Worm (Caenorhabditis elegans) whole organism, L3 larva: ENCODE measurements around the gene clc-25.

ENCODE experiments used
- ZK546.5 ChIP-seq: sonication (generic microtip); optimal IDR thresholded peaks from 2 replicates; lab custom pipeline; 2017; ENCODE audit warnings: missing biosample characterization, missing genetic modification characterization
- aly-2 ChIP-seq: fragments of 150-350 bp; optimal IDR thresholded peaks from 2 replicates; lab custom pipeline; 2014; ENCODE audit warnings: missing biosample characterization, missing genetic modification characterization
- ama-1 ChIP-seq: fragments of 150-350 bp; optimal IDR thresholded peaks from 2 replicates; lab custom pipeline; 2018
- ceh-16 ChIP-seq: sonication (generic microtip); optimal IDR thresholded peaks from 2 replicates; lab custom pipeline; 2017; ENCODE audit warnings: missing biosample characterization, missing genetic modification characterization
- ceh-28 ChIP-seq: fragments of 150-350 bp; optimal IDR thresholded peaks from 2 replicates; lab custom pipeline; 2014; ENCODE audit warnings: missing biosample characterization, missing genetic modification reagents, missing genetic modification characterization
- ceh-82 ChIP-seq: fragments of 150-350 bp; optimal IDR thresholded peaks from 2 replicates; lab custom pipeline; 2014; ENCODE audit warnings: missing biosample characterization, missing genetic modification characterization
- daf-12 ChIP-seq: fragments of 150-350 bp; optimal IDR thresholded peaks from 2 replicates; lab custom pipeline; 2014; ENCODE audit warnings: missing biosample characterization, missing genetic modification reagents, missing genetic modification characterization
- egl-27 ChIP-seq: sonication (generic microtip); optimal IDR thresholded peaks from 4 replicates; lab custom pipeline; 2017; ENCODE audit warnings: missing biosample characterization, missing genetic modification reagents, missing genetic modification characterization
- elt-2 ChIP-seq: sonication (generic microtip); optimal IDR thresholded peaks from 2 replicates; lab custom pipeline; 2016; ENCODE audit warnings: missing genetic modification reagents, mild to moderate bottlenecking, missing genetic modification characterization, missing compliant biosample characterization
- elt-3 ChIP-seq, 3 experiments: fragments of 150-350 bp in 1 of 3; sonication (generic microtip) in 2 of 3; optimal IDR thresholded peaks; 2 replicates in 2 of 3; 4 replicates in 1 of 3; lab custom pipeline; 2014 to 2017; ENCODE audit warnings: missing biosample characterization in 3 of 3, missing genetic modification characterization in 3 of 3
- fkh-10 ChIP-seq: sonication (generic microtip); optimal IDR thresholded peaks from 2 replicates; lab custom pipeline; 2017; ENCODE audit warnings: missing biosample characterization, missing genetic modification reagents, missing genetic modification characterization
- fkh-2 ChIP-seq: fragments of 150-350 bp; optimal IDR thresholded peaks from 2 replicates; lab custom pipeline; 2014; ENCODE audit warnings: missing biosample characterization, missing genetic modification reagents, missing genetic modification characterization
- fos-1 ChIP-seq: fragments of 150-350 bp; optimal IDR thresholded peaks from 2 replicates; lab custom pipeline; 2014; ENCODE audit warnings: missing biosample characterization, missing genetic modification characterization
- hmg-11 ChIP-seq: sonication (generic microtip); optimal IDR thresholded peaks from 2 replicates; lab custom pipeline; 2016; ENCODE audit warnings: missing genetic modification characterization, missing compliant biosample characterization
- jun-1 ChIP-seq: fragments of 150-350 bp; optimal IDR thresholded peaks from 2 replicates; lab custom pipeline; 2014; ENCODE audit warnings: missing biosample characterization, missing genetic modification reagents, missing genetic modification characterization
- lin-15B ChIP-seq: fragments of 150-350 bp; optimal IDR thresholded peaks from 2 replicates; lab custom pipeline; 2014; ENCODE audit warnings: missing biosample characterization, missing genetic modification characterization
- lin-39 ChIP-seq: fragments of 150-350 bp; optimal IDR thresholded peaks from 2 replicates; lab custom pipeline; 2018; ENCODE audit warnings: missing biosample characterization, missing genetic modification reagents, missing genetic modification characterization
- lsy-12 ChIP-seq: sonication (generic microtip); optimal IDR thresholded peaks from 2 replicates; lab custom pipeline; 2016; ENCODE audit warnings: mild to moderate bottlenecking, missing genetic modification characterization, missing compliant biosample characterization
- mml-1 ChIP-seq: fragments of 150-350 bp; sonication (generic microtip); optimal IDR thresholded peaks from 3 replicates; lab custom pipeline; 2014; ENCODE audit warnings: missing biosample characterization, missing genetic modification characterization
- nfya-1 ChIP-seq: sonication (generic microtip); optimal IDR thresholded peaks from 2 replicates; lab custom pipeline; 2017; ENCODE audit warnings: missing genetic modification characterization, mild to moderate bottlenecking, missing compliant biosample characterization, antibody characterized with exemption, moderate library complexity; ENCODE audit not compliant: insufficient read depth
- nhr-11 ChIP-seq: fragments of 150-350 bp; optimal IDR thresholded peaks from 2 replicates; lab custom pipeline; 2014; ENCODE audit warnings: missing biosample characterization, missing genetic modification characterization
- nhr-12 ChIP-seq: fragments of 150-350 bp; optimal IDR thresholded peaks from 2 replicates; lab custom pipeline; 2014; ENCODE audit warnings: missing biosample characterization, missing genetic modification characterization
- nhr-23 ChIP-seq: fragments of 150-350 bp; optimal IDR thresholded peaks from 2 replicates; lab custom pipeline; 2014; ENCODE audit warnings: missing biosample characterization, missing genetic modification reagents, missing genetic modification characterization
- nhr-237 ChIP-seq: fragments of 150-350 bp; optimal IDR thresholded peaks from 2 replicates; lab custom pipeline; 2014; ENCODE audit warnings: missing biosample characterization, missing genetic modification characterization
- nhr-25 ChIP-seq: sonication (generic microtip); optimal IDR thresholded peaks from 2 replicates; lab custom pipeline; 2017; ENCODE audit warnings: missing biosample characterization, missing genetic modification characterization
- nhr-28 ChIP-seq: fragments of 150-350 bp; optimal IDR thresholded peaks from 2 replicates; lab custom pipeline; 2014; ENCODE audit warnings: missing biosample characterization, missing genetic modification characterization
- nhr-43 ChIP-seq: sonication (generic microtip); optimal IDR thresholded peaks from 2 replicates; lab custom pipeline; 2016; ENCODE audit warnings: mild to moderate bottlenecking, missing genetic modification characterization, missing compliant biosample characterization; ENCODE audit not compliant: poor library complexity, severe bottlenecking
- nhr-67 ChIP-seq: fragments of 150-350 bp; optimal IDR thresholded peaks from 2 replicates; lab custom pipeline; 2014; ENCODE audit warnings: missing biosample characterization, missing genetic modification characterization
- pqm-1 ChIP-seq: fragments of 150-350 bp; optimal IDR thresholded peaks from 2 replicates; lab custom pipeline; 2017; ENCODE audit warnings: missing biosample characterization, missing genetic modification characterization, inconsistent platforms
- sea-2 ChIP-seq: fragments of 150-350 bp; sonication (generic microtip); optimal IDR thresholded peaks from 4 replicates; lab custom pipeline; 2014; ENCODE audit warnings: missing biosample characterization, missing genetic modification reagents, missing genetic modification characterization
- skn-1 ChIP-seq: fragments of 150-350 bp; optimal IDR thresholded peaks from 2 replicates; lab custom pipeline; 2014; ENCODE audit warnings: missing biosample characterization, missing genetic modification characterization
- snpc-4 ChIP-seq: fragments of 150-350 bp; optimal IDR thresholded peaks from 2 replicates; lab custom pipeline; 2014; ENCODE audit warnings: missing biosample characterization, missing genetic modification characterization
- tbx-2 ChIP-seq: sonication (generic microtip); optimal IDR thresholded peaks from 2 replicates; lab custom pipeline; 2016; ENCODE audit warnings: mild to moderate bottlenecking, missing genetic modification characterization, missing compliant biosample characterization
- unc-39 ChIP-seq: sonication (generic microtip); optimal IDR thresholded peaks from 4 replicates; lab custom pipeline; 2017; ENCODE audit warnings: missing biosample characterization, missing genetic modification characterization
- unc-62 ChIP-seq: fragments of 150-350 bp; sonication (generic microtip); optimal IDR thresholded peaks from 4 replicates; lab custom pipeline; 2014; ENCODE audit warnings: missing biosample characterization, missing genetic modification reagents, missing genetic modification characterization
- zag-1 ChIP-seq: fragments of 150-350 bp; optimal IDR thresholded peaks from 2 replicates; lab custom pipeline; 2014; ENCODE audit warnings: missing biosample characterization, missing genetic modification characterization
- ztf-11 ChIP-seq: fragments of 150-350 bp; optimal IDR thresholded peaks from 2 replicates; lab custom pipeline; 2014; ENCODE audit warnings: missing biosample characterization, missing genetic modification characterization
- ztf-4 ChIP-seq: fragments of 150-350 bp; optimal IDR thresholded peaks from 2 replicates; lab custom pipeline; 2014; ENCODE audit warnings: missing biosample characterization, missing genetic modification characterization

Gene clc-25

DNA sequence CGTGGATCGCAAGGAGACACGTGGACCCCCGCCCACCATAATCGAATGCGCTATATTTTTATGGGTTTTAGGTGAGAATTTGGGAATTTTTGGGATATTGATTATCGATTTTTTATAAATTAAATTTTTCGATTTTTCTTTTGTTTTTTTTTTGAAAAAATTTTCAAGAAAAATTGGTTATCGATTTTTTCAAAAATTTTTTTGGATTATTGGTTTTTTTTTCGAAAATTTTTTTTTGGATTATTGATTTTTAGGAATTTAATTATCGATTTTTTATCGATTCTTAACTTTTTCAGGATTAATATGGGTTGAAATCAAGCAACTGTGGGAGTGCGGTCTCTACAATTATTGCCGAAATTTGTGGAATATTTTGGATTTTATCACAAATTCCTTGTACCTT, 29.6 kb downstream of the clc-25 start:
- TF ChIP-seq lin-39 (tag; lab: Kevin White, UChicago) (no peak), sea-2 (GFP tag; lab: Kevin White, UChicago) (no peak), ceh-28 (tag; lab: Kevin White, UChicago) (peak; percentile 84)

DNA sequence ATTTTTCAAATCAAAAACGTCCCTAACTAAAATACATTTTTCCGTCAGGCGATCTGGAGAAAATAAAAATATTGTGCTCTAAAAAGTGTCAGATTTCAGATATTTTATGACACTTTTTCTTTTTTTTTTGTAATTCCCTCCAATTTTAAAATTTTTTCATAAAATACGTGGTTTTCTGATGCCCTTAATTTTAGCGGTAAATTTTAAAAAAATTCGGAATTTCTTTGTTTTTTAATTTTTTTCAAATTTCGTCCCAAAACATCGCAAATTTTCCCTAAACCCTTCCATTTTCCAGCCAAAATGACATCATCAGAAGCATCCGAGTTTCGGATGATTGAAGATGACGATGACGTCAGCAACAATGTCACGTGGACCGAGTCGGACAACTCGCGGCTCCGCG, 34.6 kb downstream of the clc-25 start, which contains the start of gene trp-2:
TSS of gene trp-2 (plus strand) at position 301 of the 400 bp plus-strand sequence.
- TF ChIP-seq unc-62 (GFP tag; lab: Kevin White, UChicago) = no peak
- no peak for TF ChIP-seq nfya-1
- no peak for TF ChIP-seq nhr-28 (tag; lab: Kevin White, UChicago)
- TF ChIP-seq nhr-12 (tag; lab: Kevin White, UChicago) = no peak
- no peak for TF ChIP-seq lin-15B (tag; lab: Kevin White, UChicago)
- no peak for TF ChIP-seq fos-1
- no peak for TF ChIP-seq ceh-82 (tag; lab: Kevin White, UChicago)
- TF ChIP-seq nhr-11 (tag; lab: Kevin White, UChicago) = no peak
- TF ChIP-seq ceh-28 (tag; lab: Kevin White, UChicago) = no peak
- no peak for TF ChIP-seq nhr-237

DNA sequence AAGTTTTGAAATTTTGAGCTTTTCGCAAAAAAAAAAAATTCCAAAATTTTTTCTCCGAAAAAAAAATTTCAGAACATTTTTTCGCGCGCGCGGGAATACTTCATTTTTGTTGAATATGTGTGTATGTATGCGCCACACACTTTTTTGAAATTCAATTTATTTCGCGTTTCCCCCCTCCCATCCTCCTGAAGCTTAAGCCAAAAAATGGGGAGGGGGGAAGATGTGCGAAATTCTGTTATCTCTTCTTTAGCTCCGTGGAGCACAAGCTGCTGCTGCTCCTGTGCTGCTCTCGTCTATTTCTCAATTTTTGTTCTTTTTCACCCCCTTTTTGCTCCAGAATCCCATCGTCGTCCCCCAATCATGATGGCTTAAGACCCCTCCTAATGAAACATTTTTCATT, 36.6 kb downstream of the clc-25 start:
- peak; percentile 84 for TF ChIP-seq fkh-10 (GFP tag; lab: Kevin White, UChicago)
- no peak for TF ChIP-seq mml-1 (tag; lab: Kevin White, UChicago)
- TF ChIP-seq nhr-25 (tag; lab: Kevin White, UChicago) = no peak
- no peak for TF ChIP-seq nhr-28 (tag; lab: Kevin White, UChicago)
- TF ChIP-seq, all 47 proteins: peak for 1

DNA sequence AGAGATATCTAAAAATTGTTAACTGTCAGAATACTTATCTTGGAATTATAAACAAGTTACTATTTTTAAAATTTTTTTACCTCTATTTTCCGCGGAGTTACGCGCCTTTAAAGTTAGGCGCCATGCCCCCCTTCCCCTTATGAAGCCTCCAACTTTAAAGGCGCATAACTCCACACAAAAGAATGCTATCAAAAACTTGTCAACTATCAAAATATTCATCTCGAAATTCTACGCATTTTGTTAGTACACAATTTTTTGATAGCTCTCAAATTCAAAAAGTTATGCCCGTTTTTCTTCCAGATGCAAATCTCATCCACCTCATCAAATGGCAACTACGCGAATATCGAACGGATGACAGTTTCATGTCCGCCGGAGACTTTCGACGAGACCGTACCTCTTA, 43.2 kb downstream of the clc-25 start, which contains the start of gene tbc-10:
TSS of gene tbc-10 (plus strand) at position 301 of the 400 bp plus-strand sequence.
- TF ChIP-seq nhr-23 (tag; lab: Kevin White, UChicago) (no peak), nhr-28 (tag; lab: Kevin White, UChicago) (no peak), tbx-2 (no peak), unc-39 (tag; lab: Kevin White, UChicago) (no peak), aly-2 (no peak), jun-1 (tag; lab: Kevin White, UChicago) (no peak), snpc-4 (tag; lab: Kevin White, UChicago) (no peak), egl-27 (tag; lab: Kevin White, UChicago) (no peak), nhr-25 (tag; lab: Kevin White, UChicago) (no peak), nhr-11 (tag; lab: Kevin White, UChicago) (no peak), ztf-11 (tag; lab: Kevin White, UChicago) (no peak), skn-1 (no peak), lsy-12 (tag; lab: Kevin White, UChicago) (no peak), elt-3 (tag; optimal IDR thresholded peaks at IDR 0.05; lab: Kevin White, UChicago) (no peak), lin-15B (tag; lab: Kevin White, UChicago) (no peak), nhr-43 (tag; lab: Kevin White, UChicago) (no peak), ztf-4 (tag; lab: Kevin White, UChicago) (no peak), ceh-28 (tag; lab: Kevin White, UChicago) (no peak)
- TF ChIP-seq, all 47 proteins: peak for 0

DNA sequence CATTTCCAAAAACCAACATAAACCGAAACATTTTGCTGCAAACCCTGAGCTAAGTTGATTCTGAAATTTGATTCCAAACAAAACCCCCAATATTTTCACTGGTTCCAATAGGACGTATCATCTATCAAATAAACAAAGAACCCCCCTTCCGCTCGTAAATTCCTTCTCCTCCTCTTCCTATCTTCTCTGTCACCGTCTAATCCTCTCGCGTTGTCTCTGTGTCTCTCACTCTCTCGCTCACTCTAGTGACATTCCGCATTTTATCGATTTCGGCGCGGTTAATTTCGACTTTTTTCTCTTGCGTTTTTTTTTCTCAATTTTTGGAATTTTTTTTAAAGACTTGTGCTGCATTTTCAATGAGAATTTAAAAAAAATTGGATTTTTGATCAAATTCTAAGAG, 44.2 kb downstream of the clc-25 start:
- TF ChIP-seq zag-1 (no peak), snpc-4 (tag; lab: Kevin White, UChicago) (no peak), ceh-28 (tag; lab: Kevin White, UChicago) (peak; percentile 89), lin-39 (tag; lab: Kevin White, UChicago) (peak; percentile 70), nfya-1 (peak; percentile 77), nhr-25 (tag; lab: Kevin White, UChicago) (peak; percentile 1), elt-2 (tag; lab: Kevin White, UChicago) (peak; percentile 45), hmg-11 (tag; lab: Kevin White, UChicago) (peak; percentile 55)

DNA sequence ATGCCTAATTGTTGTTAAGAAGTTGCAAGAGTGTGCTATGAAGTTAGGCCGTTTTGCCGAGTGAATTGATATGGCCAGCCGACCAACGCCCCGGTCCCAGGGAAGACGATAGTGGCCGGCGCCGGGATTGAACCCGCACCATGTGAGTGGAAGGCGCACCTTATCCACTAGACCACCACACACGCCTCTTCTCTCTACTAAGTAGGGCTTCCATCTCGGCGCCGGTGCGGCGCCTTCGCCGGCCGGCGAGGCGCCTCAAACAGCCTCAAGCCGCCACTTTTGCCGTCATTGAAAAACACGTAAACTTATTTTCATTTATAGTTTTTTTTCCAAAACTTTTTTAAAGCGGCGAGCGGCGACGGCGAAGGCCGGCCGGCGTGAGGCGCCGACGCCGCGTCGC, 47.3 kb downstream of the clc-25 start:
- TF ChIP-seq ama-1 (no peak), daf-12 (no peak), fkh-10 (GFP tag; lab: Kevin White, UChicago) (no peak), nhr-67 (no peak), ceh-16 (no peak), nhr-43 (tag; lab: Kevin White, UChicago) (no peak), pqm-1 (no peak), aly-2 (no peak), fkh-2 (tag; lab: Kevin White, UChicago) (no peak), unc-39 (tag; lab: Kevin White, UChicago) (no peak), lin-15B (tag; lab: Kevin White, UChicago) (no peak), elt-2 (tag; lab: Kevin White, UChicago) (no peak), nhr-12 (tag; lab: Kevin White, UChicago) (no peak), lsy-12 (tag; lab: Kevin White, UChicago) (no peak), ZK546.5 (tag; lab: Kevin White, UChicago) (no peak), ceh-28 (tag; lab: Kevin White, UChicago) (no peak)
